Worm (Caenorhabditis elegans) whole organism, early embryonic: ENCODE measurements around the gene grl-25.

ENCODE experiments used
- F13C5.2 ChIP-seq: sonication (generic microtip); optimal IDR thresholded peaks from 2 replicates; lab custom pipeline; 2017; ENCODE audit warnings: mild to moderate bottlenecking, missing genetic modification characterization, inconsistent platforms, missing compliant biosample characterization
- ceh-13 ChIP-seq: fragments of 200-800 bp; sonication (Bioruptor generic); optimal IDR thresholded peaks from 2 replicates; lab custom pipeline; 2018; ENCODE audit warnings: mild to moderate bottlenecking, missing genetic modification characterization, missing compliant biosample characterization
- ets-7 ChIP-seq: sonication (generic microtip); optimal IDR thresholded peaks from 2 replicates; lab custom pipeline; 2016; ENCODE audit warnings: missing genotype, missing genetic modification characterization, missing compliant biosample characterization
- hnd-1 ChIP-seq: sonication (generic microtip); optimal IDR thresholded peaks from 2 replicates; lab custom pipeline; 2016; ENCODE audit warnings: missing genetic modification characterization, missing compliant biosample characterization
- tbx-37 ChIP-seq: fragments of 200-800 bp; sonication (Bioruptor generic); conservative IDR thresholded peaks from 2 replicates; pipeline ENCODE4 v1.3.6; 2022; ENCODE audit warnings: missing genetic modification reagents, missing genetic modification characterization, missing compliant biosample characterization

ce11 chrIII:8955536-8955935 is 6.6 kb upstream of the grl-25 start:
- no peak for TF ChIP-seq hnd-1
- TF ChIP-seq tbx-37 (GFP tag; lab: Robert Waterston, UW): no peak
- no peak for TF ChIP-seq F13C5.2
- no peak for TF ChIP-seq ets-7 (tag; lab: Kevin White, UChicago)
- TF ChIP-seq ceh-13 (GFP tag; lab: Kevin White, UChicago): no peak
